Fruit fly (Drosophila melanogaster) whole organism, embryonic: ENCODE measurements around the gene CG17744.
A peak's percentile ranks its signal among the peaks of the same experiment; 100 is the strongest.

ENCODE experiments used
- ATbp ChIP-seq: fragments of 200-800 bp; sonication (Bioruptor generic); optimal IDR thresholded peaks from 2 replicates; lab custom pipeline; 2017; ENCODE audit warnings: missing biosample characterization, mild to moderate bottlenecking, missing genetic modification characterization, missing genetic modification reagents
- Atf-2 ChIP-seq: fragments of 200-800 bp; sonication (Bioruptor generic); optimal IDR thresholded peaks from 2 replicates; lab custom pipeline; 2016; ENCODE audit warnings: missing biosample characterization, missing genetic modification characterization
- BEAF-32 ChIP-seq: fragments of 200-800 bp; sonication (Bioruptor generic); optimal IDR thresholded peaks from 3 replicates; lab custom pipeline; 2017; ENCODE audit warnings: missing biosample characterization, missing genetic modification characterization, mild to moderate bottlenecking, moderate library complexity, missing genetic modification reagents
- Blimp-1 ChIP-seq: fragments of 200-800 bp; sonication (Bioruptor generic); optimal IDR thresholded peaks from 3 replicates; lab custom pipeline; 2018; ENCODE audit warnings: missing biosample characterization, missing genetic modification characterization, mild to moderate bottlenecking, moderate library complexity, missing genetic modification reagents
- CG1024 ChIP-seq: fragments of 200-800 bp; sonication (Bioruptor generic); IDR thresholded peaks from 2 replicates; pipeline ENCODE4 v1.3.6; 2022; ENCODE audit warnings: missing biosample characterization, missing genetic modification characterization
- CG11247 ChIP-seq: fragments of 200-800 bp; sonication (Bioruptor generic); IDR thresholded peaks from 2 replicates; pipeline ENCODE4 v1.3.6; 2022; ENCODE audit warnings: missing biosample characterization, missing genetic modification characterization
- CG15011 ChIP-seq: fragments of 200-800 bp; sonication (Bioruptor generic); optimal IDR thresholded peaks from 3 replicates; lab custom pipeline; 2018; ENCODE audit warnings: missing biosample characterization, mild to moderate bottlenecking, missing genetic modification characterization
- CG15696 ChIP-seq: fragments of 200-800 bp; sonication (Bioruptor generic); optimal IDR thresholded peaks from 2 replicates; lab custom pipeline; 2019; ENCODE audit warnings: missing biosample characterization, mild to moderate bottlenecking, missing genetic modification characterization, moderate library complexity
- CG17186 ChIP-seq: fragments of 200-800 bp; sonication (Bioruptor generic); optimal IDR thresholded peaks from 3 replicates; lab custom pipeline; 2017; ENCODE audit warnings: missing biosample characterization, missing genetic modification reagents, missing genetic modification characterization
- CG17361 ChIP-seq: fragments of 200-800 bp; sonication (Bioruptor generic); IDR thresholded peaks from 3 replicates; pipeline ENCODE4 v1.3.6; 2022; ENCODE audit warnings: missing biosample characterization, missing genetic modification characterization
- CG18262 ChIP-seq: fragments of 200-800 bp; optimal IDR thresholded peaks from 3 replicates; lab custom pipeline; 2019; ENCODE audit warnings: missing biosample characterization, mild to moderate bottlenecking, missing genetic modification characterization, moderate library complexity
- CG2199 ChIP-seq: fragments of 200-800 bp; sonication (Bioruptor generic); IDR thresholded peaks from 3 replicates; pipeline ENCODE4 v1.3.6; 2022; ENCODE audit warnings: missing biosample characterization, missing genetic modification characterization
- CG2712 ChIP-seq: fragments of 200-800 bp; optimal IDR thresholded peaks from 3 replicates; lab custom pipeline; 2019; ENCODE audit warnings: missing biosample characterization, mild to moderate bottlenecking, missing genetic modification characterization, moderate library complexity
- CG30020 ChIP-seq: fragments of 200-800 bp; optimal IDR thresholded peaks from 2 replicates; lab custom pipeline; 2019; ENCODE audit warnings: missing biosample characterization, mild to moderate bottlenecking, missing genetic modification characterization, moderate library complexity
- CG4360 ChIP-seq: fragments of 200-800 bp; sonication (Bioruptor generic); IDR thresholded peaks from 2 replicates; pipeline ENCODE4 v1.3.6; 2022; ENCODE audit warnings: missing biosample characterization, missing genetic modification characterization
- CG5245 ChIP-seq: fragments of 200-800 bp; sonication (Bioruptor generic); optimal IDR thresholded peaks from 3 replicates; lab custom pipeline; 2016; ENCODE audit warnings: missing biosample characterization, missing genetic modification characterization
- CHES-1-like ChIP-seq: fragments of 200-800 bp; sonication (Bioruptor generic); optimal IDR thresholded peaks from 2 replicates; lab custom pipeline; 2016; ENCODE audit warnings: missing biosample characterization, missing genetic modification characterization
- CrebB ChIP-seq: fragments of 200-800 bp; sonication (Bioruptor generic); optimal IDR thresholded peaks from 3 replicates; lab custom pipeline; 2018; ENCODE audit warnings: missing biosample characterization, mild to moderate bottlenecking, missing genetic modification characterization
- D19A ChIP-seq: fragments of 200-800 bp; optimal IDR thresholded peaks from 3 replicates; lab custom pipeline; 2019; ENCODE audit warnings: missing biosample characterization, mild to moderate bottlenecking, missing genetic modification characterization, moderate library complexity
- Dad ChIP-seq: fragments of 200-800 bp; sonication (Bioruptor generic); optimal IDR thresholded peaks from 3 replicates; lab custom pipeline; 2016; ENCODE audit warnings: missing biosample characterization, missing genetic modification characterization
- Doc3 ChIP-seq: fragments of 200-800 bp; sonication (Bioruptor generic); IDR thresholded peaks from 3 replicates; pipeline ENCODE4 v1.3.6; 2022; ENCODE audit warnings: missing biosample characterization, missing genetic modification characterization; ENCODE audit not compliant: partially characterized antibody
- Jarid2 ChIP-seq: fragments of 200-800 bp; sonication (Bioruptor generic); optimal IDR thresholded peaks from 3 replicates; lab custom pipeline; 2017; ENCODE audit warnings: mild to moderate bottlenecking, missing biosample characterization, missing genetic modification reagents, missing genetic modification characterization
- Nf-YB ChIP-seq: fragments of 200-800 bp; sonication (Bioruptor generic); optimal IDR thresholded peaks from 3 replicates; lab custom pipeline; 2019; ENCODE audit warnings: missing biosample characterization, mild to moderate bottlenecking, missing genetic modification characterization, moderate library complexity
- NfI ChIP-seq: fragments of 200-800 bp; sonication (Bioruptor generic); optimal IDR thresholded peaks from 3 replicates; lab custom pipeline; 2018; ENCODE audit warnings: missing biosample characterization, mild to moderate bottlenecking, missing genetic modification characterization, moderate library complexity
- Opbp ChIP-seq: fragments of 200-800 bp; sonication (Bioruptor generic); IDR thresholded peaks from 3 replicates; pipeline ENCODE4 v1.3.6; 2022; ENCODE audit warnings: missing biosample characterization, missing genetic modification characterization; ENCODE audit not compliant: partially characterized antibody
- Side ChIP-seq: fragments of 200-800 bp; sonication (Bioruptor generic); optimal IDR thresholded peaks from 2 replicates; lab custom pipeline; 2016; ENCODE audit warnings: missing biosample characterization, missing genetic modification characterization
- al ChIP-seq: fragments of 200-800 bp; sonication (Bioruptor generic); IDR thresholded peaks from 2 replicates; pipeline ENCODE4 v1.3.6; 2022; ENCODE audit warnings: missing biosample characterization, missing genetic modification characterization
- ash1 ChIP-seq: fragments of 200-800 bp; sonication (Bioruptor generic); optimal IDR thresholded peaks from 2 replicates; lab custom pipeline; 2018; ENCODE audit warnings: missing biosample characterization, mild to moderate bottlenecking, missing genetic modification characterization
- cad ChIP-seq: fragments of >200 bp; optimal IDR thresholded peaks from 2 replicates; lab custom pipeline; 2017; ENCODE audit warnings: missing biosample characterization, missing genetic modification characterization
- cg ChIP-seq: fragments of 200-800 bp; sonication (Bioruptor generic); optimal IDR thresholded peaks from 3 replicates; lab custom pipeline; 2019; ENCODE audit warnings: missing biosample characterization, mild to moderate bottlenecking, missing genetic modification characterization, moderate library complexity
- crc ChIP-seq: fragments of 200-800 bp; sonication (Bioruptor generic); optimal IDR thresholded peaks from 2 replicates; lab custom pipeline; 2016; ENCODE audit warnings: missing biosample characterization, missing genetic modification characterization
- crol ChIP-seq: fragments of 200-800 bp; sonication (Bioruptor generic); IDR thresholded peaks from 2 replicates; pipeline ENCODE4 v1.3.6; 2022; ENCODE audit warnings: missing biosample characterization, missing genetic modification characterization
- danr ChIP-seq: fragments of 200-800 bp; sonication (Bioruptor generic); IDR thresholded peaks from 2 replicates; pipeline ENCODE4 v1.3.6; 2022; ENCODE audit warnings: missing biosample characterization, missing genetic modification characterization
- dimm ChIP-seq: fragments of 200-800 bp; sonication (Bioruptor generic); IDR thresholded peaks from 2 replicates; pipeline ENCODE4 v1.3.6; 2022; ENCODE audit warnings: missing biosample characterization, missing genetic modification characterization
- dmrt99B ChIP-seq: fragments of 200-800 bp; sonication (Bioruptor generic); optimal IDR thresholded peaks from 2 replicates; lab custom pipeline; 2018; ENCODE audit warnings: missing biosample characterization, mild to moderate bottlenecking, missing genetic modification characterization, moderate library complexity
- fd102C ChIP-seq: fragments of 200-800 bp; sonication (Bioruptor generic); optimal IDR thresholded peaks from 2 replicates; lab custom pipeline; 2018; ENCODE audit warnings: missing biosample characterization, mild to moderate bottlenecking, missing genetic modification characterization, moderate library complexity
- ftz-f1 ChIP-seq: fragments of 200-800 bp; sonication (Bioruptor generic); optimal IDR thresholded peaks from 2 replicates; lab custom pipeline; 2016; ENCODE audit warnings: missing biosample characterization, missing genetic modification characterization
- gro ChIP-seq: fragments of 200-800 bp; sonication (Bioruptor generic); optimal IDR thresholded peaks from 2 replicates; lab custom pipeline; 2016; ENCODE audit warnings: missing biosample characterization, missing genetic modification characterization
- gsb ChIP-seq: fragments of 200-800 bp; sonication (Bioruptor generic); IDR thresholded peaks from 2 replicates; pipeline ENCODE4 v1.3.6; 2022; ENCODE audit warnings: missing biosample characterization, missing genetic modification characterization
- hth ChIP-seq: fragments of >200 bp; optimal IDR thresholded peaks from 2 replicates; lab custom pipeline; 2017; ENCODE audit warnings: inconsistent platforms
- kah ChIP-seq: fragments of 200-800 bp; sonication (Bioruptor generic); optimal IDR thresholded peaks from 2 replicates; lab custom pipeline; 2018; ENCODE audit warnings: missing biosample characterization, mild to moderate bottlenecking, missing genetic modification characterization
- kay ChIP-seq: fragments of 200-800 bp; sonication (Bioruptor generic); optimal IDR thresholded peaks from 2 replicates; lab custom pipeline; 2016; ENCODE audit warnings: missing biosample characterization, missing genetic modification characterization
- maf-S ChIP-seq: fragments of 200-800 bp; sonication (Bioruptor generic); optimal IDR thresholded peaks from 2 replicates; lab custom pipeline; 2016; ENCODE audit warnings: missing biosample characterization, missing genetic modification characterization
- mld ChIP-seq: fragments of 200-800 bp; sonication (Bioruptor generic); IDR thresholded peaks from 3 replicates; pipeline ENCODE4 v1.3.6; 2022; ENCODE audit warnings: missing biosample characterization, missing genetic modification characterization; ENCODE audit not compliant: partially characterized antibody
- pan ChIP-seq, 4 experiments: fragments of >200 bp in 3 of 4; fragments of 200-800 bp in 1 of 4; sonication (Bioruptor generic) in 1 of 4; optimal IDR thresholded peaks in 3 of 4; IDR thresholded peaks in 1 of 4; 2 replicates each; pipeline versions ENCODE4 v1.3.6 to Lab custom; 2017 to 2022; ENCODE audit warnings: missing biosample characterization in 2 of 4, missing genetic modification characterization in 2 of 4, mixed read lengths in 1 of 4
- pum ChIP-seq: fragments of 200-800 bp; sonication (Bioruptor generic); optimal IDR thresholded peaks from 2 replicates; lab custom pipeline; 2016; ENCODE audit warnings: missing biosample characterization, missing genetic modification characterization
- run ChIP-seq: fragments of 200-800 bp; sonication (Bioruptor generic); optimal IDR thresholded peaks from 3 replicates; lab custom pipeline; 2018; ENCODE audit warnings: missing biosample characterization, mild to moderate bottlenecking, missing genetic modification characterization
- tgo ChIP-seq: fragments of 200-800 bp; sonication (Bioruptor generic); IDR thresholded peaks from 3 replicates; pipeline ENCODE4 v1.3.6; 2022; ENCODE audit warnings: missing biosample characterization, missing genetic modification characterization
- tio ChIP-seq: fragments of 200-800 bp; sonication (Bioruptor generic); optimal IDR thresholded peaks from 2 replicates; lab custom pipeline; 2017; ENCODE audit warnings: missing biosample characterization, missing genetic modification characterization, inconsistent platforms

Gene CG17744

dm6 chr3L:6979387-6980249 is 47.0 kb downstream of the CG17744 start, which contains the start of gene Galphai (continued):
- TF ChIP-seq CG15011 (no peak), cg (GFP tag; lab: Kevin White, UChicago) (peak; percentile 88), NfI (GFP tag; lab: Kevin White, UChicago) (no peak), CG17186 (peak; percentile 94), hth (lab: Kevin White, UChicago) (no peak), CG18262 (tag; lab: Kevin White, UChicago) (no peak), pum (GFP tag; lab: Kevin White, UChicago) (peak; percentile 37), danr (GFP tag; lab: Robert Waterston, UW) (no peak), BEAF-32 (GFP tag; lab: Kevin White, UChicago) (peak; percentile 67), ftz-f1 (GFP tag; lab: Kevin White, UChicago) (peak; percentile 51), CG2199 (GFP tag; lab: Robert Waterston, UW) (0 out of 3 replicates have a peak, but pooled peaks have one; percentile 20), cad (GFP tag; lab: Kevin White, UChicago) (no peak), ATbp (GFP tag; lab: Kevin White, UChicago) (no peak), CrebB (tag; lab: Kevin White, UChicago) (peak; percentile 57), CG1024 (GFP tag; lab: Robert Waterston, UW) (no peak), Blimp-1 (GFP tag; lab: Kevin White, UChicago) (no peak), crc (GFP tag; lab: Kevin White, UChicago) (no peak), CG2712 (tag; lab: Kevin White, UChicago) (peak; percentile 52), al (GFP tag; lab: Robert Waterston, UW) (0 out of 2 replicates have a peak, but pooled peaks have one; percentile 4), CG30020 (peak; percentile 24), CHES-1-like (GFP tag; lab: Kevin White, UChicago) (peak; percentile 55), CG17361 (GFP tag; lab: Robert Waterston, UW) (no peak), tio (no peak), gro (GFP tag; lab: Kevin White, UChicago) (peak; percentile 37), dmrt99B (tag; lab: Kevin White, UChicago) (no peak), tgo (GFP tag; lab: Robert Waterston, UW) (no peak), gsb (GFP tag; lab: Robert Waterston, UW) (no peak), D19A (tag; lab: Kevin White, UChicago) (no peak), CG15696 (tag; lab: Kevin White, UChicago) (no peak), maf-S (GFP tag; lab: Kevin White, UChicago) (peak; percentile 24), kah (GFP tag; lab: Kevin White, UChicago) (no peak), CG4360 (no peak), crol (GFP tag; lab: Robert Waterston, UW) (peak; percentile 68; the same call in 1 of the 2 replicates), kay (GFP tag; lab: Kevin White, UChicago) (peak; percentile 100), CG11247 (GFP tag; lab: Robert Waterston, UW) (no peak), Atf-2 (GFP tag; lab: Kevin White, UChicago) (no peak), Opbp (GFP tag; lab: Robert Waterston, UW) (peak; percentile 67; the same call in 1 of the 3 replicates), Dad (peak; percentile 29), mld (GFP tag; lab: Robert Waterston, UW) (no peak), CG5245 (GFP tag; lab: Kevin White, UChicago) (no peak), Nf-YB (GFP tag; lab: Kevin White, UChicago) (peak; percentile 14), Doc3 (GFP tag; lab: Robert Waterston, UW) (no peak), run (tag; lab: Kevin White, UChicago) (peak; percentile 51), dimm (no peak), pan (optimal IDR thresholded peaks at IDR 0.05; lab: Kevin White, UChicago) (no peak), pan (GFP tag; optimal IDR thresholded peaks at IDR 0.05 in 1 of 2, IDR thresholded peaks at IDR 0.05 in 1 of 2) (no peak), Jarid2 (GFP tag; lab: Kevin White, UChicago) (peak; percentile 72), Side (peak; percentile 53), fd102C (GFP tag; lab: Kevin White, UChicago) (no peak), ash1 (GFP tag; lab: Kevin White, UChicago) (peak; percentile 24)
